Worm (Caenorhabditis elegans) whole organism, dauer: Measurements from ENCODE around the gene col-91.

ENCODE experiments used
- unc-62 ChIP-seq: sonication (generic microtip); optimal IDR thresholded peaks from 2 replicates; lab custom pipeline; 2017; ENCODE audit warnings: missing biosample characterization, missing genetic modification reagents, missing genetic modification characterization

col-91 gene

DNA sequence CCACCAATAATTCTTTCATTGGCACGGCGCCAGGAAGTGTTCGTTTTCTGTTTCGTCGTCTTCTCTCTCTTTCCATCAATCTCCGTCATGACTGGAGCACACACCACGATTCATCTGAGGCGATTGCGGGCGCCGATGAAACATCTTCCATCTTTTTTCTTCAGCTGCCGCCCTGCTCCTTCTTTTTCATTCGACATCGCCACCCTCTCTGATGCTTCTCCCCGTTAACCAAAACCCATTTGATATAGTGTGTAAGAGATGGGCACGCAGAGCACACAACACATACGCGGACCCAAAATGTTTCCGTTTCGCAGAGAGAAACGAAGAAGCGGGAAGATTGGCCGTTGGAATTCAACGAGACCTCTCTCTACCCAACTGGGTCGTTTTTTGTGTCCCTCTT is 24.1 kb upstream of the col-91 start:
- no peak for TF ChIP-seq unc-62

DNA sequence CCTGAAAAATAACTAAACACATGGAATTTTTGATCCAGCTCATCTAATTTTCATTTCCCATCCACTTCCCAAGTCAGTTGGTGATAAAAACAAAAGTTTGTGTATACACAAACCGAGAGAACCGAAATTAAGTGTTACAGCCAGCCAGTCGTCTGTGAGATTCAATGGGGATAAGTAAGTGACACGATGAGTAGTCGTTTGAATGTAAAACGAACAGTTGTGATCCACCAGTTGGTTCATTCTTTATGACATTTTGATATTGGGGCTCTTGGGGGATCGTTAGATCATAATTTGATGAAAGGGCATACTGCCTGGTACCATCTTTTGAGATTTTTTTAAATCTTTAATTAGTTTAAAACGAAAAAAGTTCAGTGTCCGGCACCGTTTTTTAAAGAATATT is 23.4 kb upstream of the col-91 start:
- no peak for TF ChIP-seq unc-62

DNA sequence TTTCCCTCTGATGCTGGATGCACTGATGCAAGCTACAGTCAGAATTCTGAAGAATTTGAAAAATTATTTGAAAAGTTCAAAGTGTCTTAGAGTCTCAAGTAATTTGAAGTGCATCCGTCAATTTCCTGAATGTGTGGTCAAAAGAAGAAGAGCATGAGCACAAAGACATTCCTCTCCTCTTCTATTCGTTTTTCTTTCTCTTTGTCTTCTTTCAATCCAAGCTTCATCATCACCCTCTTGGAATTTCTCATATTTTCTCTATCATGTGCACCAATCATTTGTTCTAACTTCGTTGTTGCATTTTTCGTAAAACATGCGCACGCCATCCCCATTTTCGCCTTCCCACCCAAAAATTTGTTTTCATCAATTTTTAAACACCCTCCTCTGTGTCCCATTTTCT is 22.5 kb upstream of the col-91 start:
- TF ChIP-seq unc-62: no peak

- TF ChIP-seq unc-62: no peak
Measured at ce11 chrIII:8283525-8283924, 20.1 kb upstream of the col-91 start.

- TF ChIP-seq unc-62: no peak
Measured at ce11 chrIII:8281310-8281709, 17.8 kb upstream of the col-91 start.

DNA sequence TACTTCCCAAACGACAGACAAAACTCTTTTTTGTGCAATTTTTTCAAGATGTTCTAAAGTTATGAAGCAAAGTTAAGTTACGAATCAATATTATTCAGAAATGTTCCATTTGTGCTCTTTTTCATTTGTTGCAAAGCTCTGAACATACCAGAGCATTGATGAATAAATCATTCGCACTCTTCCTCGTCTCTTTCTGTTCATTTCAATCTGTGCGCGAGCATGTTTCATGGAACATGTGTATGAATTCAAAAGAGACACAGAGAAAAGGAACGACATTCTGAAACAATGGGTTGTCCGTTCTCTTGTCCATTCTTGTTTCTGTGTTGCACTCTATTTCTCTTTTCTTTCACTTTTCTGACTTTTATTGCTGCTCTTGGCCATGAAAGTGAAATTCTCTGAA is 16.9 kb upstream of the col-91 start:
- no peak for TF ChIP-seq unc-62

- TF ChIP-seq unc-62: no peak
Measured at ce11 chrIII:8279567-8279966, 16.1 kb upstream of the col-91 start.

DNA sequence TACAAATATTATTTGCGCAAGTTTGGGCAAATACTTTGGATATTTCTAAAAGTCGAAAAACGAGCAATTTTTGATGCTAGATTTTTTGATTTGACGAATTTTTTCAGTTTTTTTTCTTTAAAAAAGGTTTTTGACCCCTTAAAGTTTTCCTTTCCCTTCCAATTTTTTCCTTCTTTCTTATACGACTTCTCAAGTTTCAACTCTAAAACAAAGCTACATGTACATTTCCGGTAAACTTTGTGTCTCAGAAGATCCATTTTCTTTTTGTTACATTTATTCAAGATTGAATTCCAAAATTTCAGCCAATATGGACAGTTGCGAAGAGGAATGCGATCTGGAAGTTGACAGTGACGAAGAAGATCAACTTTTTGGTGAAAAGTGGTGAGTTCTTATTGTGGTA is 15.3 kb upstream of the col-91 start, which contains the start of gene mig-10:
Gene mig-10, plus strand, starts transcription at position 301 of the 400 bp plus-strand sequence.
- TF ChIP-seq unc-62: no peak

- TF ChIP-seq unc-62: no peak
Measured at ce11 chrIII:8275871-8276270, 12.4 kb upstream of the col-91 start, which contains the start of gene clec-160. Gene clec-160 (minus strand): TSS chrIII:8275971.

- no peak for TF ChIP-seq unc-62
Measured at ce11 chrIII:8271676-8272225, 8.3 kb upstream of the col-91 start, which contains the start of the genes mps-4 and F09G8.10. Gene mps-4 (minus strand): TSS chrIII:8271776. Gene F09G8.10 (minus strand): TSS chrIII:8272175.

DNA sequence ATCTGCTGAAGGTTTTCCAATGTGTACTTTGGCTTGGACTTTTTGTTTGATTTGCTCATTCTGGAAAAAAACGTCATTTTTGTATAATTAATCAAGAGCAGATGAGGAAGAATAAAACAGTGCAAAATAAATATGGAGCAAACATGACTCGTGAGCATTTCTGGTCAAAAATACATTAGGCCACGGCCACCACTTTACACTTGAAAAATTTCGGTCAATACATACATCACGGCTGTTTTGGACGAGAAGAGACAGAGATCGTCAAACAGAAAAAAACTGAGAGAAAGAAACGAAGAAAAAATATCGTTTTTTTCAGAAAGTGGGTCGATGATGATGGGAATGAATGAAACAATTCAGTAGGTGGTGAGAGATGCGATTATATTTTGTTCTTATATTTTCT is 4.8 kb upstream of the col-91 start, which contains the start of the genes F09G8.7 and crn-7:
Gene F09G8.7, minus strand, starts transcription at position 60 of the 400 bp plus-strand sequence.
Gene crn-7, plus strand, starts transcription at position 236 of the 400 bp plus-strand sequence.
- no peak for TF ChIP-seq unc-62

ce11 chrIII:8265753-8266152 is 2.3 kb upstream of the col-91 start, which contains the start of gene mrps-9:
Gene mrps-9 (plus strand): TSS chrIII:8266062.
- TF ChIP-seq unc-62: no peak

DNA sequence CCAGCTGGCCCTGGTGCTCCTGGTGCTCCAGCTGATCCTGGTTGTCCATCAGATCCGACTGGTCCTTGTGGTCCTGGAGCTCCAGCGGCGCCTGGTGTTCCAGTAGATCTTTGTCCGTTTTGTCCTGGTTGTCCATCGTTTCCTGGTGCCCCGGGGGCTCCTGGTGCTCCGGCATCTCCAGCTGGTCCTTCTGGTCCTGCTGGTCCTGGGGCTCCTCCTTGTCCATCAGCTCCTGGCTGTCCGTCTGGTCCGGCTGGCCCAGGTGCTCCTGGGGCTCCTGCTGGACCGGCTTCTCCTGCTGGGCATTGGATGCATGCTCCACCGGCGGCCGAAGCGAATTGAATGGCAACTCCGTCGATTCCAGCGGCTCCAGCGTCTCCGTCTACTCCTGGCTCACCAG is 865 bp downstream of the col-91 start:
- no peak for TF ChIP-seq unc-62

- no peak for TF ChIP-seq unc-62
Measured at ce11 chrIII:8258045-8258444, 5.4 kb downstream of the col-91 start, which contains the start of gene ncr-2. Gene ncr-2 (plus strand): TSS chrIII:8258345.

ce11 chrIII:8254938-8255337 is 8.5 kb downstream of the col-91 start, which contains the start of gene F09G8.5:
Gene F09G8.5 (plus strand): TSS chrIII:8254975.
- no peak for TF ChIP-seq unc-62

DNA sequence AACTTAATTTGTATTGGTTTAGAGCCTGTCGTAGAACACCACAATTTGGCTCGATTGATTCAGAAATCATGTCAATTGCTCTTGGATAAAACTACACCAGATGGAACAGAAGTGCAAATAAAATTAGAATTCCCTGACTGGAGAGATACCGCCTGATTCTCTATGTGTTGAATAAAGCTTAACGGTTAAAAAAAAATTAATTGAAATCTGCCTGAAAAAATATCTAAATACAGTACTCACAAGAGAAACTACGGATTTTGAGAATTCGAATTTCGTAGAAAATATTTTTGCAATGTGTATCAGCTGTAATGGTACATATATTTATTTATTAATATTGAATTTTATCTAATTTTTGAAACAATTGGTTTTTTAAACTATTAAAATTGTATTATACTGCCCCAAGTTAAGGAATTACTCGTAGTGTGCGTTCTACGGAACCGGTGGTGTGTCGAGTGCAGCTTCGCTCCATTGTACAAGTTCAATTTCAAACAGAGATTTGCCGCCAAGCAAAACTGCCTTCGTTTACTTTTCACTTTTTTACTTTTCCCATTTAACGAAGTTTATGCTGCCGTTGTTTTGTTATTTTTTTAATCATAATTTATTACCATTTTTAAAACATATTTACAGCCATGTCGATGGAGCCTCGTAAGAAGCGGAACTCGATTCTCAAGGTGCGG is 13.3 kb downstream of the col-91 start, which contains the start of gene knl-1:
Gene knl-1, plus strand, starts transcription at position 626 of the 677 bp plus-strand sequence.
- TF ChIP-seq unc-62: no peak

DNA sequence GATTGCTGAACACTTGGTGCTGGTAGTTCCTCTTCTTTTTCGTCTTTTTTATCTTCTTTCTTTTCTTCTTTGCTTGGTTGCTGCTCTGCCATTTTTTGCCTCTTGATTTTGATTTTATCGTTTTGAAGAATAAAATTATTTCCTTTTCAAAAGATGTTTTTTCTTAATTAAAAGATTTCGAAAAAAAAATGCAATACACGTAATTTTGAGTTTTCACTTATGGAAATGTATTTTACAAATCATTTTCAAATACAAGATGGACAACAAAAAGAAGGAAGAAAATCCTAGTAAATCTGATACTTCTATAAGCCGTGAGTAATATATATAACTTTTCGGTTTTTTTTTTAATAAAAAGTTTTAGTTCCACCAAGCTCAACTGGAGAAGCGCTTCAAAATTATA is 14.1 kb downstream of the col-91 start, which contains the start of the genes C02F5.10 and C02F5.2:
Gene C02F5.10, minus strand, starts transcription at position 101 of the 400 bp plus-strand sequence.
Gene C02F5.2, plus strand, starts transcription at position 239 of the 400 bp plus-strand sequence.
- TF ChIP-seq unc-62: no peak

- no peak for TF ChIP-seq unc-62
Measured at ce11 chrIII:8247051-8247450, 16.4 kb downstream of the col-91 start, which contains the start of gene C02F5.13. Gene C02F5.13 (plus strand): TSS chrIII:8247351.
